Fruit fly (Drosophila melanogaster) whole organism, embryonic: ENCODE results near the gene Tmtc2.

Experiments used
- Awh ChIP-seq: fragments of 200-800 bp; sonication (Bioruptor generic); IDR thresholded peaks from 2 replicates; pipeline ENCODE4, ENCODE4 v1.3.6; 2022; ENCODE audit warnings: missing biosample characterization, missing genetic modification characterization
- CG10274 ChIP-seq: fragments of 200-800 bp; sonication (Bioruptor generic); optimal IDR thresholded peaks from 3 replicates; lab custom pipeline; 2017; ENCODE audit warnings: missing biosample characterization, mild to moderate bottlenecking, missing genetic modification characterization
- CG11247 ChIP-seq: fragments of 200-800 bp; sonication (Bioruptor generic); IDR thresholded peaks from 2 replicates; pipeline ENCODE4 v1.3.6; 2022; ENCODE audit warnings: missing biosample characterization, missing genetic modification characterization
- CG12155 ChIP-seq: fragments of 200-800 bp; sonication (Bioruptor generic); optimal IDR thresholded peaks from 3 replicates; lab custom pipeline; 2016; ENCODE audit warnings: missing biosample characterization, missing genetic modification characterization
- CG16863 ChIP-seq: fragments of 200-800 bp; sonication (Bioruptor generic); optimal IDR thresholded peaks from 3 replicates; lab custom pipeline; 2016; ENCODE audit warnings: missing biosample characterization, missing genetic modification characterization
- CG18011 ChIP-seq: fragments of 200-800 bp; sonication (Bioruptor generic); optimal IDR thresholded peaks from 2 replicates; lab custom pipeline; 2017; ENCODE audit warnings: missing biosample characterization, missing genetic modification characterization, mild to moderate bottlenecking, moderate library complexity, missing genotype
- CG1832 ChIP-seq: fragments of 200-800 bp; sonication (Bioruptor generic); optimal IDR thresholded peaks from 2 replicates; lab custom pipeline; 2017; ENCODE audit warnings: missing biosample characterization, mild to moderate bottlenecking, missing genetic modification characterization, inconsistent platforms
- CG18599 ChIP-seq: fragments of 200-800 bp; sonication (Bioruptor generic); optimal IDR thresholded peaks from 3 replicates; lab custom pipeline; 2017; ENCODE audit warnings: missing biosample characterization, missing genetic modification characterization, mild to moderate bottlenecking, moderate library complexity, missing genetic modification reagents
- CG30020 ChIP-seq: fragments of 200-800 bp; optimal IDR thresholded peaks from 2 replicates; lab custom pipeline; 2019; ENCODE audit warnings: missing biosample characterization, mild to moderate bottlenecking, missing genetic modification characterization, moderate library complexity
- CG31388 ChIP-seq: fragments of 200-800 bp; sonication (Bioruptor generic); optimal IDR thresholded peaks from 2 replicates; lab custom pipeline; 2016; ENCODE audit warnings: missing biosample characterization, missing genetic modification characterization
- CG31441 ChIP-seq: fragments of 200-800 bp; sonication (Bioruptor generic); IDR thresholded peaks from 2 replicates; pipeline ENCODE4 v1.3.6; 2022; ENCODE audit warnings: missing biosample characterization, missing genetic modification characterization
- CG33213 ChIP-seq: fragments of 200-800 bp; sonication (Bioruptor generic); optimal IDR thresholded peaks from 3 replicates; lab custom pipeline; 2016; ENCODE audit warnings: missing biosample characterization, missing genetic modification characterization
- CG4328 ChIP-seq: fragments of 200-800 bp; sonication (Bioruptor generic); optimal IDR thresholded peaks from 3 replicates; lab custom pipeline; 2017; ENCODE audit warnings: missing biosample characterization, missing genetic modification reagents, missing genetic modification characterization
- CG6272 ChIP-seq: fragments of 200-800 bp; sonication (Bioruptor generic); IDR thresholded peaks from 2 replicates; pipeline ENCODE4 v1.3.6; 2022; ENCODE audit warnings: missing biosample characterization, missing genetic modification characterization
- CG6689 ChIP-seq: fragments of 200-800 bp; sonication (Bioruptor generic); IDR thresholded peaks from 2 replicates; pipeline ENCODE4 v1.3.6; 2022; ENCODE audit warnings: missing biosample characterization, missing genetic modification characterization
- CG7987 ChIP-seq: fragments of 200-800 bp; sonication (Bioruptor generic); optimal IDR thresholded peaks from 2 replicates; lab custom pipeline; 2018; ENCODE audit warnings: missing biosample characterization, mild to moderate bottlenecking, missing genetic modification characterization, moderate library complexity
- CoRest ChIP-seq: fragments of 200-800 bp; sonication (Bioruptor generic); optimal IDR thresholded peaks from 3 replicates; lab custom pipeline; 2018; ENCODE audit warnings: missing biosample characterization, mild to moderate bottlenecking, missing genetic modification characterization, moderate library complexity
- Elba2 ChIP-seq: fragments of 200-800 bp; sonication (Bioruptor generic); optimal IDR thresholded peaks from 3 replicates; lab custom pipeline; 2016; ENCODE audit warnings: missing biosample characterization, missing genetic modification characterization
- HLH3B ChIP-seq: fragments of 200-800 bp; sonication (Bioruptor generic); IDR thresholded peaks from 2 replicates; pipeline ENCODE4 v1.3.6; 2022; ENCODE audit warnings: missing biosample characterization, missing genetic modification characterization
- Hey ChIP-seq: fragments of 200-800 bp; sonication (Bioruptor generic); optimal IDR thresholded peaks from 3 replicates; lab custom pipeline; 2018; ENCODE audit warnings: missing biosample characterization, mild to moderate bottlenecking, missing genetic modification characterization
- Lim3 ChIP-seq: fragments of 200-800 bp; sonication (Bioruptor generic); IDR thresholded peaks from 2 replicates; pipeline ENCODE4 v1.3.6; 2022; ENCODE audit warnings: missing biosample characterization, missing genetic modification characterization
- Side ChIP-seq: fragments of 200-800 bp; sonication (Bioruptor generic); optimal IDR thresholded peaks from 2 replicates; lab custom pipeline; 2016; ENCODE audit warnings: missing biosample characterization, missing genetic modification characterization
- Sox102F ChIP-seq: fragments of 200-800 bp; sonication (Bioruptor generic); optimal IDR thresholded peaks from 2 replicates; lab custom pipeline; 2018; ENCODE audit warnings: missing biosample characterization, mild to moderate bottlenecking, missing genetic modification characterization, moderate library complexity
- Sry-δ ChIP-seq: fragments of 200-800 bp; sonication (Bioruptor generic); optimal IDR thresholded peaks from 2 replicates; lab custom pipeline; 2016; ENCODE audit warnings: missing biosample characterization, missing genetic modification characterization
- Ssrp ChIP-seq: fragments of 200-800 bp; sonication (Bioruptor generic); optimal IDR thresholded peaks from 2 replicates; lab custom pipeline; 2018; ENCODE audit warnings: missing biosample characterization, mild to moderate bottlenecking, missing genetic modification characterization, moderate library complexity
- abd-A ChIP-seq: fragments of 200-800 bp; sonication (Bioruptor generic); optimal IDR thresholded peaks from 3 replicates; lab custom pipeline; 2019; ENCODE audit warnings: missing biosample characterization, mild to moderate bottlenecking, missing genetic modification characterization, moderate library complexity
- ara ChIP-seq: fragments of 200-800 bp; sonication (Bioruptor generic); IDR thresholded peaks from 2 replicates; pipeline ENCODE4 v1.3.6; 2022; ENCODE audit warnings: missing biosample characterization, missing genetic modification characterization
- bowl ChIP-seq: fragments of 200-800 bp; sonication (Bioruptor generic); IDR thresholded peaks from 2 replicates; pipeline ENCODE4 v1.3.6; 2022; ENCODE audit warnings: missing biosample characterization, missing genetic modification characterization
- cas ChIP-seq: fragments of 200-800 bp; sonication (Bioruptor generic); IDR thresholded peaks from 2 replicates; pipeline ENCODE4 v1.3.6; 2022; ENCODE audit warnings: missing biosample characterization, missing genetic modification characterization
- caup ChIP-seq: fragments of 200-800 bp; sonication (Bioruptor generic); optimal IDR thresholded peaks from 3 replicates; lab custom pipeline; 2017; ENCODE audit warnings: missing biosample characterization, mild to moderate bottlenecking, missing genetic modification characterization, moderate library complexity; ENCODE audit not compliant: severe bottlenecking
- chm ChIP-seq: fragments of 200-800 bp; sonication (Bioruptor generic); IDR thresholded peaks from 2 replicates; pipeline ENCODE4 v1.3.6; 2022; ENCODE audit warnings: missing biosample characterization, missing genetic modification characterization
- danr ChIP-seq: fragments of 200-800 bp; sonication (Bioruptor generic); IDR thresholded peaks from 2 replicates; pipeline ENCODE4 v1.3.6; 2022; ENCODE audit warnings: missing biosample characterization, missing genetic modification characterization
- dm ChIP-seq: fragments of 200-800 bp; sonication (Bioruptor generic); optimal IDR thresholded peaks from 3 replicates; lab custom pipeline; 2016; ENCODE audit warnings: missing biosample characterization, missing genetic modification characterization
- dysf ChIP-seq: fragments of 200-800 bp; sonication (Bioruptor generic); IDR thresholded peaks from 3 replicates; pipeline ENCODE4 v1.3.6; 2022; ENCODE audit warnings: missing biosample characterization, missing genetic modification characterization
- ems ChIP-seq: fragments of 200-800 bp; sonication (Bioruptor generic); optimal IDR thresholded peaks from 3 replicates; lab custom pipeline; 2016; ENCODE audit warnings: missing biosample characterization, missing genetic modification characterization
- ftz-f1 ChIP-seq: fragments of 200-800 bp; sonication (Bioruptor generic); optimal IDR thresholded peaks from 2 replicates; lab custom pipeline; 2016; ENCODE audit warnings: missing biosample characterization, missing genetic modification characterization
- gfzf ChIP-seq: fragments of 200-800 bp; sonication (Bioruptor generic); optimal IDR thresholded peaks from 2 replicates; lab custom pipeline; 2016; ENCODE audit warnings: missing biosample characterization, mild to moderate bottlenecking, missing genetic modification characterization, moderate library complexity
- gsb-n ChIP-seq: fragments of 200-800 bp; sonication (Bioruptor generic); optimal IDR thresholded peaks from 3 replicates; lab custom pipeline; 2018; ENCODE audit warnings: missing biosample characterization, mild to moderate bottlenecking, missing genetic modification characterization
- inv ChIP-seq: fragments of 200-800 bp; sonication (Bioruptor generic); IDR thresholded peaks from 2 replicates; pipeline ENCODE4 v1.3.6; 2022; ENCODE audit warnings: missing biosample characterization, missing genetic modification characterization; ENCODE audit not compliant: partially characterized antibody
- luna ChIP-seq: fragments of 200-800 bp; sonication (Bioruptor generic); optimal IDR thresholded peaks from 2 replicates; lab custom pipeline; 2016; ENCODE audit warnings: missing biosample characterization, missing genetic modification characterization
- nmo ChIP-seq: fragments of 200-800 bp; sonication (Bioruptor generic); optimal IDR thresholded peaks from 2 replicates; lab custom pipeline; 2018; ENCODE audit warnings: missing biosample characterization, mild to moderate bottlenecking, missing genetic modification characterization, moderate library complexity
- pan ChIP-seq, 4 experiments: fragments of >200 bp in 3 of 4; fragments of 200-800 bp in 1 of 4; sonication (Bioruptor generic) in 1 of 4; optimal IDR thresholded peaks in 3 of 4; IDR thresholded peaks in 1 of 4; 2 replicates each; pipeline versions ENCODE4 v1.3.6 to Lab custom; 2017 to 2022; ENCODE audit warnings: missing biosample characterization in 2 of 4, missing genetic modification characterization in 2 of 4, mixed read lengths in 1 of 4
- pb ChIP-seq: fragments of 200-800 bp; sonication (Bioruptor generic); optimal IDR thresholded peaks from 3 replicates; lab custom pipeline; 2016; ENCODE audit warnings: missing biosample characterization, missing genetic modification characterization
- sens-2 ChIP-seq: fragments of 200-800 bp; sonication (Bioruptor generic); IDR thresholded peaks from 2 replicates; pipeline ENCODE4 v1.3.6; 2022; ENCODE audit warnings: missing biosample characterization, missing genetic modification characterization
- slou ChIP-seq: fragments of 200-800 bp; sonication (Bioruptor generic); optimal IDR thresholded peaks from 3 replicates; lab custom pipeline; 2016; ENCODE audit warnings: missing biosample characterization, missing genetic modification characterization
- so ChIP-seq: fragments of 200-800 bp; sonication (Bioruptor generic); IDR thresholded peaks from 3 replicates; pipeline ENCODE4 v1.3.6; 2022; ENCODE audit warnings: missing biosample characterization, missing genetic modification characterization
- sr ChIP-seq: fragments of 200-800 bp; sonication (Bioruptor generic); IDR thresholded peaks from 3 replicates; pipeline ENCODE4 v1.3.6; 2022; ENCODE audit warnings: missing biosample characterization, missing genetic modification characterization
- tll ChIP-seq, 2 experiments: fragments of 200-800 bp in 1 of 2; fragments of >200 bp in 1 of 2; sonication (Bioruptor generic) in 1 of 2; optimal IDR thresholded peaks; 2 replicates each; lab custom pipeline; 2017 to 2019; ENCODE audit warnings: missing biosample characterization in 2 of 2, missing genetic modification characterization in 2 of 2, mild to moderate bottlenecking in 1 of 2, moderate library complexity in 1 of 2
- tna ChIP-seq: fragments of 200-800 bp; sonication (Bioruptor generic); IDR thresholded peaks from 2 replicates; pipeline ENCODE4 v1.3.6; 2022; ENCODE audit warnings: missing biosample characterization, missing genetic modification characterization; ENCODE audit not compliant: partially characterized antibody
- unpg ChIP-seq: fragments of 200-800 bp; sonication (Bioruptor generic); optimal IDR thresholded peaks from 3 replicates; lab custom pipeline; 2018; ENCODE audit warnings: missing biosample characterization, mild to moderate bottlenecking, missing genetic modification characterization, moderate library complexity

Gene Tmtc2

DNA sequence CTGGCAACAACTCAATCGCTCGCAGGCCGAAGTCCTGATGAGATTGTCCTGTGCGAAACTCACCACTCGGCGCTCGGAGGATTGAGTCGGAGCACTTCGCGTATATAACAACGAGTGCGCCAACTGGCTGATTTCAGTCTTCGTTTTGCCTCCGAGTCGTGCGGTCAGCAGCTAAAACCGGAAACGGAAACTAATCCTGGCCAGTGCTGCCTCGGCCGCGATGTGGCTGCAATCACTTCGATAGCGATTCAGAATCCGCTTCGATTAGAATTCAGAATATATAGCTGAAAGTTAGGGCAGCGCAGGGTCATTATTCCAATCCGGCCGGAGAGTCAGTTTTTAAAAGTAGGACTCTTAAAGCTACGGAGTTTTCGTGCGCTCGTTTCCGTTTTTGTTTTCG is at the start of gene Tmtc2 (continued):
- TF ChIP-seq sens-2 (GFP tag; lab: Robert Waterston, UW) (no peak), CG10274 (GFP tag; lab: Kevin White, UChicago) (no peak), tna (GFP tag; lab: Robert Waterston, UW) (no peak), gfzf (GFP tag; lab: Kevin White, UChicago) (no peak), CG31388 (no peak), HLH3B (GFP tag; lab: Robert Waterston, UW) (no peak), CG18599 (peak; percentile 5), CG11247 (GFP tag; lab: Robert Waterston, UW) (no peak), abd-A (tag; lab: Kevin White, UChicago) (peak; percentile 33), CG12155 (GFP tag; lab: Kevin White, UChicago) (peak; percentile 67), Awh (no peak), so (no peak), tll (GFP tag; optimal IDR thresholded peaks at IDR 0.05; lab: Kevin White, UChicago) (no peak), CG16863 (GFP tag; lab: Kevin White, UChicago) (no peak), unpg (no peak), CG7987 (GFP tag; lab: Kevin White, UChicago) (no peak), ftz-f1 (GFP tag; lab: Kevin White, UChicago) (no peak), Elba2 (GFP tag; lab: Kevin White, UChicago) (no peak), slou (GFP tag; lab: Kevin White, UChicago) (no peak), danr (GFP tag; lab: Robert Waterston, UW) (no peak), dm (GFP tag; lab: Kevin White, UChicago) (no peak), CG1832 (GFP tag; lab: Kevin White, UChicago) (no peak), caup (no peak), cas (no peak), CG6689 (GFP tag; lab: Robert Waterston, UW) (no peak), CoRest (tag; lab: Kevin White, UChicago) (no peak), chm (peak; percentile 67; the same call in 1 of the 2 replicates)

DNA sequence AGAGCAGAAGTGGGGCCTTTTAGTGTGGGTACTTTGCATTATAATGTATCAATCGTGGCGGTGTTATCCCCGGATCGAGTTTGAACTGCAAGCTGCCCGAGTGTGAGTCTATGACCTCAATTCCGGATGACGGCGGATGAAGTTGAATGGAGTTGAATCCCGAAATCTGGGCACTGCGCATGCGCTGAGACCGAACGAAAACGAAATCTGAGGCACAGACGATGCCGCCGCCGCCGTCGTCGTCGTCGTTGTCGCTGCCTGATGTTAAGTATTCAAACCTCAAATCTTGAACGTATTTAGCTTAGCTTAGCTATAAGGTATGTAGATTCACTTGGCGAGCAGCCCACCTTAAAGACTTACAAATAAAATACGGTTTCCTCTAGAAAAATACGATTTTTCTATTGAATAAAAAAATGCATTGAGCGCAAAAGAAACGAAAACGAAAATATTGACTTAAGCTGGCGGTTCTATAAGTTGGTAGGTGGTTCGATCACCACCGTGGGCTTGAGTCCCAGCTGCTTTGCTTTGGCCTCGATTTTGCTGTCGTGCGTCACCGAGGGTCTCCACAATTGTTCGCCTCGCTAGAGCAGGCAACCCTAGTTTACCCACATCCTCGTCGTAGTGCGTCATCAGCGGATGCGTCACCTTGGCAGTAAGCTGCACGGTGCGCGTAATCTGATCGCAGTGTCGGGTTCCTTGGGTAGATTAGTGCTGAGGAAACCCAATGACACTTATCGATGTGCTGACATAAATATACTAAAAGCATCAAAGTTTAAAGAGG is 48.7 kb upstream of the Tmtc2 start:
- TF ChIP-seq ems (GFP tag; lab: Kevin White, UChicago) (no peak), pb (GFP tag; lab: Kevin White, UChicago) (no peak), CG6272 (GFP tag; lab: Robert Waterston, UW) (no peak), luna (GFP tag; lab: Kevin White, UChicago) (no peak), bowl (GFP tag; lab: Robert Waterston, UW) (no peak), CG4328 (no peak), CG31441 (GFP tag; lab: Robert Waterston, UW) (no peak), Side (GFP tag; lab: Kevin White, UChicago) (no peak), inv (GFP tag; lab: Robert Waterston, UW) (no peak), sr (GFP tag; lab: Robert Waterston, UW) (no peak), ara (no peak), CoRest (tag; lab: Kevin White, UChicago) (no peak), Hey (tag; lab: Kevin White, UChicago) (no peak), pan (optimal IDR thresholded peaks at IDR 0.05; lab: Kevin White, UChicago) (no peak), pan (GFP tag; optimal IDR thresholded peaks at IDR 0.05 in 1 of 2, IDR thresholded peaks at IDR 0.05 in 1 of 2) (no peak), CG33213 (GFP tag; lab: Kevin White, UChicago) (no peak), Sox102F (GFP tag; lab: Kevin White, UChicago) (no peak), CG30020 (no peak), nmo (GFP tag; lab: Kevin White, UChicago) (no peak), Lim3 (no peak), Sry-δ (no peak), dysf (no peak), Ssrp (tag; lab: Kevin White, UChicago) (peak; percentile 17), CG18011 (no peak), gsb-n (no peak)
